Fruit fly (Drosophila melanogaster) whole organism, embryonic: ENCODE results near the gene CG5013.

ENCODE experiments used
- CG10147 ChIP-seq: fragments of 200-800 bp; sonication (Bioruptor generic); optimal IDR thresholded peaks from 2 replicates; lab custom pipeline; 2019; ENCODE audit warnings: missing biosample characterization, mild to moderate bottlenecking, missing genetic modification characterization, moderate library complexity
- CG11093 ChIP-seq: fragments of 200-800 bp; sonication (Bioruptor generic); IDR thresholded peaks from 3 replicates; pipeline ENCODE4 v1.3.6; 2022; ENCODE audit warnings: missing biosample characterization, missing genetic modification characterization
- CG13424 ChIP-seq: fragments of 200-800 bp; sonication (Bioruptor generic); optimal IDR thresholded peaks from 2 replicates; lab custom pipeline; 2019; ENCODE audit warnings: missing biosample characterization, mild to moderate bottlenecking, missing genetic modification characterization, moderate library complexity
- CG16813 ChIP-seq: fragments of 200-800 bp; sonication (Bioruptor generic); IDR thresholded peaks from 3 replicates; pipeline ENCODE4 v1.3.6; 2022; ENCODE audit warnings: missing biosample characterization, missing genetic modification characterization; ENCODE audit not compliant: partially characterized antibody
- CG17361 ChIP-seq: fragments of 200-800 bp; sonication (Bioruptor generic); IDR thresholded peaks from 3 replicates; pipeline ENCODE4 v1.3.6; 2022; ENCODE audit warnings: missing biosample characterization, missing genetic modification characterization
- CG18262 ChIP-seq: fragments of 200-800 bp; optimal IDR thresholded peaks from 3 replicates; lab custom pipeline; 2019; ENCODE audit warnings: missing biosample characterization, mild to moderate bottlenecking, missing genetic modification characterization, moderate library complexity
- CG18599 ChIP-seq: fragments of 200-800 bp; sonication (Bioruptor generic); optimal IDR thresholded peaks from 3 replicates; lab custom pipeline; 2017; ENCODE audit warnings: missing biosample characterization, missing genetic modification characterization, mild to moderate bottlenecking, moderate library complexity, missing genetic modification reagents
- CG2120 ChIP-seq: fragments of 200-800 bp; sonication (Bioruptor generic); optimal IDR thresholded peaks from 3 replicates; lab custom pipeline; 2016; ENCODE audit warnings: missing biosample characterization, missing genetic modification characterization
- CG2129 ChIP-seq: fragments of 200-800 bp; sonication (Bioruptor generic); IDR thresholded peaks from 2 replicates; pipeline ENCODE4 v1.3.6; 2022; ENCODE audit warnings: missing biosample characterization, missing genetic modification characterization; ENCODE audit not compliant: partially characterized antibody
- CG2199 ChIP-seq: fragments of 200-800 bp; sonication (Bioruptor generic); IDR thresholded peaks from 3 replicates; pipeline ENCODE4 v1.3.6; 2022; ENCODE audit warnings: missing biosample characterization, missing genetic modification characterization
- CG2202 ChIP-seq: fragments of 200-800 bp; sonication (Bioruptor generic); optimal IDR thresholded peaks from 2 replicates; lab custom pipeline; 2018; ENCODE audit warnings: missing biosample characterization, mild to moderate bottlenecking, missing genetic modification characterization
- CG2678 ChIP-seq: fragments of 200-800 bp; sonication (Bioruptor generic); optimal IDR thresholded peaks from 3 replicates; lab custom pipeline; 2019; ENCODE audit warnings: missing biosample characterization, mild to moderate bottlenecking, missing genetic modification characterization, moderate library complexity
- CG3281 ChIP-seq: fragments of 200-800 bp; sonication (Bioruptor generic); optimal IDR thresholded peaks from 3 replicates; lab custom pipeline; 2017; ENCODE audit warnings: missing biosample characterization, mild to moderate bottlenecking, missing genetic modification characterization
- CG4282 ChIP-seq: fragments of 200-800 bp; sonication (Bioruptor generic); optimal IDR thresholded peaks from 2 replicates; lab custom pipeline; 2016; ENCODE audit warnings: missing biosample characterization, missing genetic modification characterization
- CG4360 ChIP-seq: fragments of 200-800 bp; sonication (Bioruptor generic); IDR thresholded peaks from 2 replicates; pipeline ENCODE4 v1.3.6; 2022; ENCODE audit warnings: missing biosample characterization, missing genetic modification characterization
- CG4404 ChIP-seq: fragments of 200-800 bp; sonication (Bioruptor generic); IDR thresholded peaks from 2 replicates; pipeline ENCODE4 v1.3.6; 2022; ENCODE audit warnings: missing biosample characterization, missing genetic modification characterization
- CG4424 ChIP-seq: fragments of 200-800 bp; sonication (Bioruptor generic); optimal IDR thresholded peaks from 3 replicates; lab custom pipeline; 2016; ENCODE audit warnings: missing biosample characterization, missing genetic modification characterization
- CG8359 ChIP-seq: fragments of 200-800 bp; sonication (Bioruptor generic); optimal IDR thresholded peaks from 2 replicates; lab custom pipeline; 2017; ENCODE audit warnings: missing biosample characterization, mild to moderate bottlenecking, missing genetic modification characterization, borderline replicate concordance
- CkIIα-i1 ChIP-seq: fragments of 200-800 bp; sonication (Bioruptor generic); IDR thresholded peaks from 2 replicates; pipeline ENCODE4 v1.3.6; 2022; ENCODE audit warnings: missing biosample characterization, missing genetic modification characterization
- Gug ChIP-seq: fragments of 200-800 bp; sonication (Bioruptor generic); IDR thresholded peaks from 4 replicates; pipeline ENCODE4 v1.3.6; 2022; ENCODE audit warnings: missing biosample characterization, missing genetic modification characterization
- HHEX ChIP-seq: fragments of 200-800 bp; sonication (Bioruptor generic); optimal IDR thresholded peaks from 3 replicates; lab custom pipeline; 2017; ENCODE audit warnings: missing biosample characterization, mild to moderate bottlenecking, missing genetic modification characterization, missing genetic modification reagents
- Hmr ChIP-seq: fragments of 200-800 bp; sonication (Bioruptor generic); optimal IDR thresholded peaks from 3 replicates; lab custom pipeline; 2017; ENCODE audit warnings: mild to moderate bottlenecking, missing biosample characterization, missing genetic modification reagents, missing genetic modification characterization
- MESR4 ChIP-seq: fragments of 200-800 bp; sonication (Bioruptor generic); optimal IDR thresholded peaks from 2 replicates; lab custom pipeline; 2018; ENCODE audit warnings: missing biosample characterization, mild to moderate bottlenecking, missing genetic modification characterization, moderate library complexity
- Ptx1 ChIP-seq: fragments of 200-800 bp; sonication (Bioruptor generic); IDR thresholded peaks from 2 replicates; pipeline ENCODE4 v1.3.6; 2022; ENCODE audit warnings: missing biosample characterization, missing genetic modification characterization
- Rx ChIP-seq: fragments of 200-800 bp; sonication (Bioruptor generic); IDR thresholded peaks from 2 replicates; pipeline ENCODE4 v1.3.6; 2022; ENCODE audit warnings: missing biosample characterization, missing genetic modification characterization
- Stat92E ChIP-seq, 3 experiments: fragments of >200 bp in 2 of 3; fragments of 200-800 bp in 1 of 3; sonication (Bioruptor generic) in 1 of 3; optimal IDR thresholded peaks; 2 replicates each; lab custom pipeline; 2017 to 2019; ENCODE audit warnings: missing biosample characterization in 3 of 3, missing genetic modification characterization in 3 of 3, mild to moderate bottlenecking in 1 of 3, moderate library complexity in 1 of 3
- Trl ChIP-seq, 3 experiments: fragments of >200 bp in 2 of 3; fragments of 200-800 bp in 1 of 3; sonication (Bioruptor generic) in 1 of 3; optimal IDR thresholded peaks; 2 replicates in 1 of 3; 3 replicates in 2 of 3; lab custom pipeline; 2016 to 2017; ENCODE audit warnings: missing biosample characterization in 1 of 3, missing genetic modification characterization in 1 of 3
- Vsx1 ChIP-seq: fragments of 200-800 bp; sonication (Bioruptor generic); optimal IDR thresholded peaks from 2 replicates; lab custom pipeline; 2017; ENCODE audit warnings: missing biosample characterization, mild to moderate bottlenecking, missing genetic modification characterization, missing genetic modification reagents
- Xrp1 ChIP-seq: fragments of 200-800 bp; sonication (Bioruptor generic); IDR thresholded peaks from 2 replicates; pipeline ENCODE4 v1.3.6; 2022; ENCODE audit warnings: missing biosample characterization, missing genetic modification characterization
- abd-A ChIP-seq: fragments of 200-800 bp; sonication (Bioruptor generic); optimal IDR thresholded peaks from 3 replicates; lab custom pipeline; 2019; ENCODE audit warnings: missing biosample characterization, mild to moderate bottlenecking, missing genetic modification characterization, moderate library complexity
- az2 ChIP-seq: fragments of 200-800 bp; sonication (Bioruptor generic); optimal IDR thresholded peaks from 3 replicates; lab custom pipeline; 2016; ENCODE audit warnings: missing biosample characterization, missing genetic modification characterization
- bab2 ChIP-seq: fragments of 200-800 bp; sonication (Bioruptor generic); optimal IDR thresholded peaks from 2 replicates; lab custom pipeline; 2016; ENCODE audit warnings: missing biosample characterization, missing genetic modification characterization
- chinmo ChIP-seq: fragments of 200-800 bp; sonication (Bioruptor generic); IDR thresholded peaks from 4 replicates; pipeline ENCODE4 v1.3.6; 2022; ENCODE audit warnings: missing biosample characterization, missing genetic modification characterization; ENCODE audit not compliant: partially characterized antibody
- dpn ChIP-seq, 2 experiments: fragments of 200-800 bp; sonication (Bioruptor generic); optimal IDR thresholded peaks; 3 replicates each; lab custom pipeline; 2016; ENCODE audit warnings: missing biosample characterization in 2 of 2, missing genetic modification characterization in 2 of 2
- fd3F ChIP-seq: fragments of 200-800 bp; sonication (Bioruptor generic); optimal IDR thresholded peaks from 2 replicates; lab custom pipeline; 2018; ENCODE audit warnings: missing biosample characterization, mild to moderate bottlenecking, missing genetic modification characterization, moderate library complexity
- hb ChIP-seq: fragments of 200-800 bp; sonication (Bioruptor generic); IDR thresholded peaks from 3 replicates; pipeline ENCODE4 v1.3.6; 2022; ENCODE audit warnings: missing biosample characterization, missing genetic modification characterization; ENCODE audit not compliant: partially characterized antibody
- kah ChIP-seq: fragments of 200-800 bp; sonication (Bioruptor generic); optimal IDR thresholded peaks from 2 replicates; lab custom pipeline; 2018; ENCODE audit warnings: missing biosample characterization, mild to moderate bottlenecking, missing genetic modification characterization
- nerfin-2 ChIP-seq: fragments of 200-800 bp; sonication (Bioruptor generic); IDR thresholded peaks from 2 replicates; pipeline ENCODE4 v1.3.6; 2022; ENCODE audit warnings: missing biosample characterization, missing genetic modification characterization; ENCODE audit not compliant: partially characterized antibody
- nmo ChIP-seq: fragments of 200-800 bp; sonication (Bioruptor generic); optimal IDR thresholded peaks from 2 replicates; lab custom pipeline; 2018; ENCODE audit warnings: missing biosample characterization, mild to moderate bottlenecking, missing genetic modification characterization, moderate library complexity
- row ChIP-seq: fragments of 200-800 bp; sonication (Bioruptor generic); IDR thresholded peaks from 3 replicates; pipeline ENCODE4 v1.3.6; 2022; ENCODE audit warnings: missing biosample characterization, missing genetic modification characterization
- schlank ChIP-seq: fragments of 200-800 bp; sonication (Bioruptor generic); optimal IDR thresholded peaks from 2 replicates; lab custom pipeline; 2018; ENCODE audit warnings: missing biosample characterization, mild to moderate bottlenecking, missing genetic modification characterization
- slou ChIP-seq: fragments of 200-800 bp; sonication (Bioruptor generic); optimal IDR thresholded peaks from 3 replicates; lab custom pipeline; 2016; ENCODE audit warnings: missing biosample characterization, missing genetic modification characterization
- toy ChIP-seq: fragments of 200-800 bp; sonication (Bioruptor generic); IDR thresholded peaks from 2 replicates; pipeline ENCODE4 v1.3.6; 2022; ENCODE audit warnings: missing biosample characterization, missing genetic modification characterization
- twi ChIP-seq: fragments of 200-800 bp; optimal IDR thresholded peaks from 2 replicates; lab custom pipeline; 2019; ENCODE audit warnings: missing biosample characterization, mild to moderate bottlenecking, missing genetic modification characterization, moderate library complexity
- unc-4 ChIP-seq: fragments of 200-800 bp; sonication (Bioruptor generic); IDR thresholded peaks from 2 replicates; pipeline ENCODE4 v1.3.6; 2022; ENCODE audit warnings: missing biosample characterization, missing genetic modification characterization; ENCODE audit not compliant: partially characterized antibody

The CG5013 gene

DNA sequence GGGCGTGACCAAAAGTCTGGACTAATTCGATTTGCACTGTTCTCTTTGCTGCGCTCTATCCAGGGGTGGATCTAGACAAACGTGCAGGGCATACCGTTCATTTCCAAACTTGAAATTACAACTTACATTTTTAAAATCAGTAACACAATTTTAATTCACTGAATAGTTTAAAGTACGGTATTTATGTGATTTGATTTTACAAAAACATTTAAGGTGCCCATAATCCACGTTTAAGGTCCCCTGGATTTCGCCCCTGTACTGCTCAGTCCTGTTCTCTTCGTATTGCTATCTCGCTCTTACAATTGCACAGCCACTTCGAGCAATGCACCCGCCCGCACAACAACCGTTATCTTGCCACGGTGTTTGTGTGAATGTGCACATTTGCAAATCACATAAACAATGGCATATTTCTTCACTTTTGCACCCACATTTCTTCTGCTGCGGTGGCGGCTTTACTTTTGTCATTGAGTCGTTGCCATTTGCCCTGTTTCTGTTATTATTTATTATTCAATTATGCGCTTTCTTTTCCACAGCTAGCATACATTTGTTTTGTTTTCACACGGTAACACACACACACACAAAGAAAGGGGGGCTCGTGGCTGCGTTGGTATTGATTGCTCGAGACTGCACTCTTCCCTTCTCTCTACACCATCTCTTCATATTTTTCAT, 48.3 kb downstream of the CG5013 start (continued):
- TF ChIP-seq CG2202 (tag; lab: Kevin White, UChicago): peak; percentile 73
- TF ChIP-seq CG2120 (GFP tag; lab: Kevin White, UChicago): peak; percentile 47
- TF ChIP-seq CG2199 (GFP tag; lab: Robert Waterston, UW): peak; percentile 68; the same call in 1 of the 3 replicates
- TF ChIP-seq abd-A: no peak
- TF ChIP-seq CG8359 (GFP tag; lab: Kevin White, UChicago): peak; percentile 64
- TF ChIP-seq CkIIα-i1 (GFP tag; lab: Robert Waterston, UW): no peak
- peak; percentile 89 for TF ChIP-seq nmo (GFP tag; lab: Kevin White, UChicago)
- no peak for TF ChIP-seq CG2129
- TF ChIP-seq fd3F (GFP tag; lab: Kevin White, UChicago): peak; percentile 45
- TF ChIP-seq CG18599 (GFP tag; lab: Kevin White, UChicago): peak; percentile 62
- TF ChIP-seq CG13424 (tag; lab: Kevin White, UChicago): peak; percentile 74
- TF ChIP-seq CG18262 (tag; lab: Kevin White, UChicago): peak; percentile 89
- no peak for TF ChIP-seq schlank (tag; lab: Kevin White, UChicago)
- peak; percentile 28 for TF ChIP-seq kah (GFP tag; lab: Kevin White, UChicago)
- peak; percentile 1 for TF ChIP-seq CG4282 (GFP tag; lab: Kevin White, UChicago)
- TF ChIP-seq twi: peak; percentile 69
- TF ChIP-seq CG4404 (GFP tag; lab: Robert Waterston, UW): peak; percentile 94
- no peak for TF ChIP-seq Vsx1 (GFP tag; lab: Kevin White, UChicago)
- TF ChIP-seq unc-4 (GFP tag; lab: Robert Waterston, UW): no peak
- TF ChIP-seq Xrp1: peak; percentile 96
- peak; percentile 89 for TF ChIP-seq CG4424 (GFP tag; lab: Kevin White, UChicago)
- TF ChIP-seq Stat92E (GFP tag; optimal IDR thresholded peaks at IDR 0.05; lab: Kevin White, UChicago): peak in 1 of 3 experiments; percentile 70
- TF ChIP-seq Rx: no peak
- TF ChIP-seq HHEX (GFP tag; lab: Kevin White, UChicago): peak; percentile 64
- peak; percentile 85 for TF ChIP-seq bab2 (GFP tag; lab: Kevin White, UChicago)
- TF ChIP-seq CG17361: peak; percentile 82

DNA sequence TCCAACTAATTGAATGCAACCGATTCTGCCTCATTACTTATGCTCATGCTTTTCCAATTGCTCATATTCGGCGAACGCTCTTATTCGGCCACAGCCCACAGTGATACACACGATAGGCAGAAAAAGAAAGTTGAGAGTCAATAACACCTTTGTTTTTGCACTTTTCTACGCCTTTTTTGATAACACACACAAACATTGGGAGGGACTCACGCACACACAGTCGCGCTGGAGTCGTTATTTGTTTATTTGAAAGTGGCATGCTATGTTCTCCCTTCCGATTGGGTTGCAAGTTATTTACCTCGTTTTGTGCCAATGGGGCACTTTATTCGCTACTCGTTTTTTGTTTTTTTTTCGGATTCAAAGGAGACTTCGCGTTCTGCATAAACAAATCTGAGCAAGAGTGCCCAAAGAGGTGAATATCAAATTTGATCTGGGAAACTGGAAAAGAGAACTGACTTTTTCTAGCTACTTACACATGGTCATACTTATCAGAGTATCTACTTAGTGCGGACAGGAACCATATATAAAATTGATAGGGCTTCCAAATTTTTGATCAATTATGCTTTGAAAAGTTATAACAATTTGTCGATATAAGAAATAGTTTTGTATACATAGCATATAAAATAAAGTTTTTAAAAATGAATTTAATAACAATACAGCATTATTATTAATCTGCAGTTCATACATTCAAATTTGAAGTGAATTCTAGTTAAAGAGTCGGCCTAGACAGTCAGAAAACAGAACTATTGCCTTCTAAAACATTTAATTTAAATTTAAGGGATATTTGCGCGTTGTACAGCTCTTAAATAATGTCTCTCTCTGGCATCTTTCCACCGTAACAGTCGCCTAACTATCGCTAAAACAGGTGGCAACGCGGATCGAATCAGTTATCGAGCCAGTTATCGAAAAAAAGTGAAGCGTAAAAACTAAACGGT, 49.1 kb downstream of the CG5013 start, which contains the start of the genes Mhcl and Akt:
Gene Mhcl, minus strand, starts transcription at position 429 of the 935 bp plus-strand sequence.
Gene Akt, plus strand, starts transcription at position 896 of the 935 bp plus-strand sequence.
- TF ChIP-seq slou (GFP tag; lab: Kevin White, UChicago) (peak; percentile 10), CG4360 (GFP tag; lab: Robert Waterston, UW) (no peak), row (GFP tag; lab: Robert Waterston, UW) (peak; percentile 65), Hmr (peak; percentile 12), Ptx1 (peak; percentile 46; the same call in 1 of the 2 replicates), Gug (GFP tag; lab: Robert Waterston, UW) (0 out of 4 replicates have a peak, but pooled peaks have one; percentile 19), CG10147 (no peak), CG3281 (peak; percentile 1), CG16813 (peak; percentile 67), nmo (GFP tag; lab: Kevin White, UChicago) (peak; percentile 55), chinmo (GFP tag; lab: Robert Waterston, UW) (peak; percentile 76; the same call in 1 of the 4 replicates), nerfin-2 (GFP tag; lab: Robert Waterston, UW) (0 out of 2 replicates have a peak, but pooled peaks have one; percentile 9), dpn (GFP tag; optimal IDR thresholded peaks at IDR 0.05; lab: Kevin White, UChicago) (peak; percentile 10 to 37), toy (GFP tag; lab: Robert Waterston, UW) (no peak), Trl (optimal IDR thresholded peaks at IDR 0.05; lab: Kevin White, UChicago) (peak in 1 of 2 experiments; percentile 20), Trl (GFP tag; optimal IDR thresholded peaks at IDR 0.05; lab: Kevin White, UChicago) (no peak), CG11093 (0 out of 3 replicates have a peak, but pooled peaks have one; percentile 40), az2 (peak; percentile 11), hb (peak; percentile 65; the same call in 1 of the 3 replicates), MESR4 (GFP tag; lab: Kevin White, UChicago) (peak; percentile 58), CG2678 (tag; lab: Kevin White, UChicago) (peak; percentile 15)
